Worm (Caenorhabditis elegans) whole organism, young adult: ENCODE data around the gene K07D4.5.

ENCODE experiments used
- B0261.1 ChIP-seq: sonication (generic microtip); optimal IDR thresholded peaks from 2 replicates; lab custom pipeline; 2016; ENCODE audit warnings: mild to moderate bottlenecking, missing genetic modification characterization, moderate library complexity, missing compliant biosample characterization
- K11D2.4 ChIP-seq: fragments of 200-800 bp; sonication (Bioruptor generic); IDR thresholded peaks from 2 replicates; pipeline ENCODE4 v1.3.6; 2022; ENCODE audit warnings: missing genetic modification reagents, missing genetic modification characterization, missing compliant biosample characterization
- aptf-2 ChIP-seq: fragments of 200-800 bp; sonication (Bioruptor generic); conservative IDR thresholded peaks from 2 replicates; pipeline ENCODE4 v1.3.6; 2022; ENCODE audit warnings: missing genetic modification reagents, missing genetic modification characterization, missing compliant biosample characterization
- dpl-1 ChIP-seq: fragments of 150-350 bp; optimal IDR thresholded peaks from 2 replicates; lab custom pipeline; 2014; ENCODE audit warnings: missing biosample characterization, missing genetic modification reagents, missing genetic modification characterization
- lin-40 ChIP-seq: sonication (generic microtip); optimal IDR thresholded peaks from 2 replicates; lab custom pipeline; 2016; ENCODE audit warnings: missing genetic modification characterization, mild to moderate bottlenecking, missing compliant biosample characterization, missing genotype, missing genetic modification reagents
- lin-54 ChIP-seq: fragments of 200-800 bp; sonication (Bioruptor generic); optimal IDR thresholded peaks from 2 replicates; lab custom pipeline; 2018; ENCODE audit warnings: mild to moderate bottlenecking, missing genetic modification characterization, missing compliant biosample characterization
- snpc-4 ChIP-seq, 5 experiments: fragments of 150-350 bp in 1 of 5; sonication (generic microtip) in 4 of 5; optimal IDR thresholded peaks; 2 replicates each; lab custom pipeline; 2014 to 2018; ENCODE audit warnings: missing genetic modification characterization in 5 of 5, missing biosample characterization in 3 of 5, antibody characterized with exemption in 2 of 5, mild to moderate bottlenecking in 2 of 5, missing compliant biosample characterization in 2 of 5, missing genotype in 2 of 5, moderate library complexity in 2 of 5, missing genetic modification reagents in 1 of 5
- sptf-2 ChIP-seq: fragments of 200-800 bp; sonication (Bioruptor generic); optimal IDR thresholded peaks from 2 replicates; lab custom pipeline; 2018; ENCODE audit warnings: mild to moderate bottlenecking, missing genetic modification characterization, missing compliant biosample characterization
- unc-62 ChIP-seq: fragments of 150-350 bp; optimal IDR thresholded peaks from 2 replicates; lab custom pipeline; 2014; ENCODE audit warnings: missing biosample characterization, missing genetic modification reagents, missing genetic modification characterization
- xnd-1 ChIP-seq: sonication (generic microtip); optimal IDR thresholded peaks from 2 replicates; lab custom pipeline; 2016; ENCODE audit warnings: missing genotype, missing genetic modification reagents, missing genetic modification characterization, missing compliant biosample characterization
- ztf-22 ChIP-seq: fragments of 200-800 bp; sonication (Bioruptor generic); optimal IDR thresholded peaks from 2 replicates; lab custom pipeline; 2018; ENCODE audit warnings: mild to moderate bottlenecking, missing genetic modification characterization, moderate library complexity, missing compliant biosample characterization

DNA sequence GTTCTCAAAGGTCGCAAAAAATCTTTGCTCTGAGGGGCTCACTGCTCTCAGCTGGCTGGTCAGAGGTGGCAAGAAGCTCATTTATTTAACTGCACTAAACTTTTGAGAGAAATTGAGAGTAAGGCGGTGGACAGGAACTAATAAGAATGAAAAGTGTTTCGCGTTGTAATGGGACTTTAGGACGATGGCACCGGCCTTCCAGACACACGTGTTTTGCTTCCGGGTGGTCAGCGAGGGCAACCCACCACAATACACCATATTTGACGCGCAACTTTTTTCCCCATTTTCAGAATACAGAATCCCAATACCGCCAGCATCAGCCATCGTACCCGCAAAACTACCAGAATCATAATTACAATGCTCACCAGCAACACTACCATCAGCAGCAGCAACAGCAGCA, 14.7 kb upstream of the K07D4.5 start:
- TF ChIP-seq unc-62 (no peak), lin-40 (tag; lab: Kevin White, UChicago) (no peak), B0261.1 (tag; lab: Kevin White, UChicago) (no peak), lin-54 (GFP tag; lab: Kevin White, UChicago) (no peak), snpc-4 (GFP tag; optimal IDR thresholded peaks at IDR 0.05; lab: Kevin White, UChicago) (no peak), snpc-4 (tag; optimal IDR thresholded peaks at IDR 0.05; lab: Kevin White, UChicago) (no peak), K11D2.4 (GFP tag; lab: Robert Waterston, UW) (no peak), xnd-1 (no peak), aptf-2 (GFP tag; lab: Robert Waterston, UW) (no peak), ztf-22 (GFP tag; lab: Kevin White, UChicago) (no peak), sptf-2 (GFP tag; lab: Kevin White, UChicago) (no peak), dpl-1 (GFP tag; lab: Kevin White, UChicago) (no peak)
